Fruit fly (Drosophila melanogaster) whole organism, adult: Measurements from ENCODE around the gene slou.

Experiments
- Crg-1 ChIP-seq: fragments of 200-800 bp; sonication (Bioruptor generic); optimal IDR thresholded peaks from 2 replicates; lab custom pipeline; 2016; ENCODE audit warnings: missing biosample characterization, missing genetic modification characterization
- Mnt ChIP-seq: fragments of 200-800 bp; sonication (Bioruptor generic); optimal IDR thresholded peaks from 2 replicates; lab custom pipeline; 2016; ENCODE audit warnings: missing biosample characterization, mild to moderate bottlenecking, missing genetic modification characterization
- kay ChIP-seq: fragments of 200-800 bp; sonication (Bioruptor generic); peaks from one replicate; lab custom pipeline; 2016; ENCODE audit warnings: missing biosample characterization, missing genetic modification characterization, borderline replicate concordance

- TF ChIP-seq Crg-1 (GFP tag; lab: Kevin White, UChicago) (no peak), kay (GFP tag; lab: Kevin White, UChicago) (no peak), Mnt (peak; percentile 43)
These were observed 49.5 kb upstream of the slou start for dm6 chr3R:21606221-21607099.
